Worm (Caenorhabditis elegans) whole organism, L2 larva: ENCODE results near the gene spl-1.

Experiments used
- C34F6.9 ChIP-seq: fragments of 150-350 bp; optimal IDR thresholded peaks from 2 replicates; lab custom pipeline; 2014; ENCODE audit warnings: missing biosample characterization, missing genetic modification characterization
- F13H6.1 ChIP-seq: sonication (generic microtip); optimal IDR thresholded peaks from 2 replicates; lab custom pipeline; 2016; ENCODE audit warnings: missing genetic modification characterization, missing compliant biosample characterization
- R02D3.7 ChIP-seq: fragments of 150-350 bp; optimal IDR thresholded peaks from 2 replicates; lab custom pipeline; 2014; ENCODE audit warnings: missing biosample characterization, missing genetic modification characterization
- Y55F3AM.14 ChIP-seq: fragments of 200-800 bp; sonication (Bioruptor generic); optimal IDR thresholded peaks from 2 replicates; lab custom pipeline; 2018; ENCODE audit warnings: mild to moderate bottlenecking, missing genetic modification characterization, missing compliant biosample characterization
- ZK546.5 ChIP-seq: sonication (generic microtip); optimal IDR thresholded peaks from 2 replicates; lab custom pipeline; 2017; ENCODE audit warnings: missing biosample characterization, missing genetic modification characterization
- alr-1 ChIP-seq: fragments of 150-350 bp; optimal IDR thresholded peaks from 2 replicates; lab custom pipeline; 2014; ENCODE audit warnings: missing biosample characterization, missing genetic modification characterization
- aly-2 ChIP-seq: fragments of 150-350 bp; optimal IDR thresholded peaks from 2 replicates; lab custom pipeline; 2014; ENCODE audit warnings: missing biosample characterization, missing genetic modification characterization
- ama-1 ChIP-seq: fragments of 150-350 bp; optimal IDR thresholded peaks from 2 replicates; lab custom pipeline; 2018; ENCODE audit warnings: inconsistent platforms
- blmp-1 ChIP-seq: sonication (generic microtip); optimal IDR thresholded peaks from 2 replicates; lab custom pipeline; 2017; ENCODE audit warnings: missing genetic modification characterization, mild to moderate bottlenecking, missing compliant biosample characterization, antibody characterized with exemption, moderate library complexity; ENCODE audit not compliant: insufficient read depth
- ceh-16 ChIP-seq: fragments of 150-350 bp; optimal IDR thresholded peaks from 2 replicates; lab custom pipeline; 2014; ENCODE audit warnings: missing biosample characterization, missing genetic modification characterization
- ceh-82 ChIP-seq: fragments of 150-350 bp; optimal IDR thresholded peaks from 2 replicates; lab custom pipeline; 2014; ENCODE audit warnings: missing biosample characterization, missing genetic modification characterization
- crh-2 ChIP-seq: sonication (generic microtip); optimal IDR thresholded peaks from 2 replicates; lab custom pipeline; 2017; ENCODE audit warnings: missing biosample characterization, missing genetic modification characterization
- dmd-4 ChIP-seq: sonication (generic microtip); optimal IDR thresholded peaks from 2 replicates; lab custom pipeline; 2017; ENCODE audit warnings: missing biosample characterization, missing genetic modification characterization
- egl-27 ChIP-seq: sonication (generic microtip); optimal IDR thresholded peaks from 3 replicates; lab custom pipeline; 2017; ENCODE audit warnings: missing biosample characterization, missing genetic modification reagents, missing genetic modification characterization
- elt-1 ChIP-seq: fragments of 150-350 bp; optimal IDR thresholded peaks from 2 replicates; lab custom pipeline; 2014; ENCODE audit warnings: missing biosample characterization, missing genetic modification characterization
- elt-3 ChIP-seq: sonication (generic microtip); optimal IDR thresholded peaks from 2 replicates; lab custom pipeline; 2017; ENCODE audit warnings: missing biosample characterization, missing genetic modification characterization
- fos-1 ChIP-seq: fragments of 150-350 bp; optimal IDR thresholded peaks from 2 replicates; lab custom pipeline; 2014; ENCODE audit warnings: missing biosample characterization, missing genetic modification characterization
- gmeb-1 ChIP-seq: fragments of 150-350 bp; optimal IDR thresholded peaks from 2 replicates; lab custom pipeline; 2014; ENCODE audit warnings: missing biosample characterization, missing genetic modification characterization
- lin-11 ChIP-seq: fragments of 150-350 bp; sonication (generic microtip); optimal IDR thresholded peaks from 2 replicates; lab custom pipeline; 2014; ENCODE audit warnings: missing biosample characterization, missing genetic modification characterization, inconsistent platforms, mixed read lengths
- lin-13 ChIP-seq: fragments of 150-350 bp; optimal IDR thresholded peaks from 2 replicates; lab custom pipeline; 2014; ENCODE audit warnings: missing biosample characterization, missing genetic modification reagents, missing genetic modification characterization
- lin-39 ChIP-seq: fragments of 150-350 bp; optimal IDR thresholded peaks from 2 replicates; lab custom pipeline; 2014; ENCODE audit warnings: missing biosample characterization, missing genetic modification reagents, missing genetic modification characterization
- lsy-2 ChIP-seq, 2 experiments: fragments of 150-350 bp in 1 of 2; sonication (generic microtip) in 1 of 2; optimal IDR thresholded peaks; 2 replicates each; lab custom pipeline; 2014 to 2017; ENCODE audit warnings: missing biosample characterization in 2 of 2, missing genetic modification characterization in 2 of 2
- mab-5 ChIP-seq: fragments of 150-350 bp; optimal IDR thresholded peaks from 2 replicates; lab custom pipeline; 2014; ENCODE audit warnings: missing biosample characterization, missing genetic modification characterization
- mbf-1 ChIP-seq: sonication (generic microtip); optimal IDR thresholded peaks from 2 replicates; lab custom pipeline; 2017; ENCODE audit warnings: missing biosample characterization, missing genetic modification characterization
- mdl-1 ChIP-seq, 2 experiments: fragments of 150-350 bp in 1 of 2; sonication (generic microtip) in 1 of 2; optimal IDR thresholded peaks; 2 replicates each; lab custom pipeline; 2017; ENCODE audit warnings: missing biosample characterization in 2 of 2, missing genetic modification characterization in 2 of 2
- nhr-10 ChIP-seq: sonication (generic microtip); optimal IDR thresholded peaks from 2 replicates; lab custom pipeline; 2017; ENCODE audit warnings: missing biosample characterization, missing genetic modification characterization
- nhr-11 ChIP-seq: fragments of 150-350 bp; optimal IDR thresholded peaks from 2 replicates; lab custom pipeline; 2014; ENCODE audit warnings: missing biosample characterization, missing genetic modification characterization
- nhr-12 ChIP-seq: fragments of 150-350 bp; optimal IDR thresholded peaks from 2 replicates; lab custom pipeline; 2014; ENCODE audit warnings: missing biosample characterization, missing genetic modification characterization
- nhr-129 ChIP-seq: fragments of 150-350 bp; optimal IDR thresholded peaks from 2 replicates; lab custom pipeline; 2014; ENCODE audit warnings: missing biosample characterization, missing genetic modification characterization
- nhr-21 ChIP-seq: fragments of 150-350 bp; optimal IDR thresholded peaks from 2 replicates; lab custom pipeline; 2014; ENCODE audit warnings: missing biosample characterization, missing genetic modification characterization
- nhr-23 ChIP-seq: fragments of 150-350 bp; optimal IDR thresholded peaks from 2 replicates; lab custom pipeline; 2014; ENCODE audit warnings: missing biosample characterization, missing genetic modification reagents, missing genetic modification characterization
- nhr-237 ChIP-seq: fragments of 150-350 bp; optimal IDR thresholded peaks from 2 replicates; lab custom pipeline; 2014; ENCODE audit warnings: missing biosample characterization, missing genetic modification characterization
- nhr-25 ChIP-seq: fragments of 150-350 bp; sonication (generic microtip); optimal IDR thresholded peaks from 3 replicates; lab custom pipeline; 2014; ENCODE audit warnings: missing biosample characterization, missing genetic modification characterization
- nhr-6 ChIP-seq: fragments of 150-350 bp; optimal IDR thresholded peaks from 2 replicates; lab custom pipeline; 2014; ENCODE audit warnings: missing biosample characterization, missing genetic modification characterization
- nhr-77 ChIP-seq: fragments of 150-350 bp; optimal IDR thresholded peaks from 2 replicates; lab custom pipeline; 2014; ENCODE audit warnings: missing biosample characterization, missing genetic modification characterization
- peb-1 ChIP-seq: fragments of 150-350 bp; optimal IDR thresholded peaks from 2 replicates; lab custom pipeline; 2014; ENCODE audit warnings: missing biosample characterization, missing genetic modification characterization
- sem-4 ChIP-seq: fragments of 150-350 bp; optimal IDR thresholded peaks from 2 replicates; lab custom pipeline; 2014; ENCODE audit warnings: missing biosample characterization, missing genetic modification reagents, missing genetic modification characterization
- skn-1 ChIP-seq: sonication (generic microtip); optimal IDR thresholded peaks from 2 replicates; lab custom pipeline; 2017; ENCODE audit warnings: missing biosample characterization, missing genetic modification characterization
- sma-3 ChIP-seq: sonication (generic microtip); optimal IDR thresholded peaks from 2 replicates; lab custom pipeline; 2016; ENCODE audit warnings: missing genetic modification reagents, missing genetic modification characterization, missing compliant biosample characterization
- sma-9 ChIP-seq, 2 experiments: fragments of 150-350 bp in 1 of 2; sonication (generic microtip) in 1 of 2; optimal IDR thresholded peaks; 2 replicates each; lab custom pipeline; 2014 to 2016; ENCODE audit warnings: missing genetic modification characterization in 2 of 2, mild to moderate bottlenecking in 1 of 2, missing biosample characterization in 1 of 2, missing compliant biosample characterization in 1 of 2, missing genetic modification reagents in 1 of 2, moderate library complexity in 1 of 2
- snpc-4 ChIP-seq: fragments of 150-350 bp; optimal IDR thresholded peaks from 2 replicates; lab custom pipeline; 2014; ENCODE audit warnings: missing biosample characterization, missing genetic modification characterization
- unc-39 ChIP-seq: fragments of 150-350 bp; optimal IDR thresholded peaks from 2 replicates; lab custom pipeline; 2014; ENCODE audit warnings: missing biosample characterization, missing genetic modification characterization
- unc-55 ChIP-seq: fragments of 150-350 bp; sonication (generic microtip); optimal IDR thresholded peaks from 3 replicates; lab custom pipeline; 2014; ENCODE audit warnings: missing biosample characterization, missing genetic modification reagents, missing genetic modification characterization
- unc-62 ChIP-seq: fragments of 150-350 bp; optimal IDR thresholded peaks from 2 replicates; lab custom pipeline; 2014; ENCODE audit warnings: missing biosample characterization, missing genetic modification reagents, missing genetic modification characterization
- zag-1 ChIP-seq: fragments of 150-350 bp; optimal IDR thresholded peaks from 2 replicates; lab custom pipeline; 2014; ENCODE audit warnings: missing biosample characterization, missing genetic modification characterization
- ztf-1 ChIP-seq: fragments of 200-800 bp; sonication (Bioruptor generic); conservative IDR thresholded peaks from 2 replicates; pipeline ENCODE4 v1.3.6; 2022; ENCODE audit warnings: missing genetic modification characterization, missing compliant biosample characterization
- ztf-11 ChIP-seq: sonication (generic microtip); optimal IDR thresholded peaks from 2 replicates; lab custom pipeline; 2017; ENCODE audit warnings: missing biosample characterization, missing genetic modification characterization
- ztf-4 ChIP-seq: fragments of 150-350 bp; optimal IDR thresholded peaks from 2 replicates; lab custom pipeline; 2014; ENCODE audit warnings: missing biosample characterization, missing genetic modification characterization

Gene spl-1

DNA sequence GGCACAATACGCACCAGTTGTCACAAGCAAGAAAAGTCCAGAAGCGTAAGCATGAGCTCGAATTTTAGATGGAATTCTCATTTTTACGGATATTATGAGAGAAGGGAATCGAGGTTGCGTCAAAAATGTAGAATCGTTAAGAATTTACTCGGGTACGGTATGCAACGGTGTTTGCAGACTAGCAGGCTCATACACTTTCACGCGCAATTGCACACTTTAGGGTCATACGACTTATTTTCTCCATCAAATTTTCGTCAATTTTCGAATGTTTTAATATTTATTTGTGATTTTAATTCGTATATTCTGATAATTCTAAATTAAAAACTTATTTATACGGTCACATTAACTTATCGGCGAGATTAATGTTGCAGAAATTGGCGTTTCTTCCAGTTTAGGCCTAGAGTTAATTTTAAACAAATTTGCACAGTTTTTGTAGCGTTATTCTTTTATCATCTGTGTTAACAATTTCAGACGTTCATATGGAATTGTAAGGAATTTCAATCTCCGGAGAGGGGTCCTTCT is 10.5 kb upstream of the spl-1 start, which contains the start of the genes T07A9.15 and nog-1 (continued):
- TF ChIP-seq elt-3 (no peak), aly-2 (tag; lab: Kevin White, UChicago) (no peak), zag-1 (tag; lab: Kevin White, UChicago) (no peak)

ce11 chrIV:390279-390678 is 7.3 kb upstream of the spl-1 start, which contains the start of the genes ears-2 and uncp-18:
ears-2 (minus strand) TSS chrIV:390468.
uncp-18 (plus strand) TSS chrIV:390560.
- TF ChIP-seq zag-1 (tag; lab: Kevin White, UChicago), result peak; percentile 40
- no peak for TF ChIP-seq unc-62 (GFP tag; lab: Kevin White, UChicago)
- peak; percentile 93 for TF ChIP-seq sma-9 (GFP tag; optimal IDR thresholded peaks at IDR 0.05; lab: Kevin White, UChicago)
- TF ChIP-seq sma-9 (tag; optimal IDR thresholded peaks at IDR 0.05; lab: Kevin White, UChicago), result no peak
- peak; percentile 81 for TF ChIP-seq nhr-129 (tag; lab: Kevin White, UChicago)
- TF ChIP-seq lsy-2 (tag; optimal IDR thresholded peaks at IDR 0.05; lab: Kevin White, UChicago), result peak; percentile 80 to 95
- no peak for TF ChIP-seq ztf-1 (GFP tag; lab: Robert Waterston, UW)
- no peak for TF ChIP-seq lin-39 (tag; lab: Kevin White, UChicago)
- peak; percentile 12 to 56 for TF ChIP-seq mdl-1 (tag; optimal IDR thresholded peaks at IDR 0.05; lab: Kevin White, UChicago)
- TF ChIP-seq crh-2, result peak; percentile 85
- TF ChIP-seq sem-4 (tag; lab: Kevin White, UChicago), result peak; percentile 88
- TF ChIP-seq ZK546.5 (tag; lab: Kevin White, UChicago), result peak; percentile 49
- no peak for TF ChIP-seq mbf-1 (tag; lab: Kevin White, UChicago)
- TF ChIP-seq aly-2 (tag; lab: Kevin White, UChicago), result no peak
- peak; percentile 74 for TF ChIP-seq Y55F3AM.14
- peak; percentile 94 for TF ChIP-seq lin-13 (GFP tag; lab: Kevin White, UChicago)
- no peak for TF ChIP-seq elt-1 (tag; lab: Kevin White, UChicago)
- TF ChIP-seq nhr-6 (tag; lab: Kevin White, UChicago), result peak; percentile 86
- no peak for TF ChIP-seq nhr-237 (tag; lab: Kevin White, UChicago)
- peak; percentile 36 for TF ChIP-seq nhr-11 (tag; lab: Kevin White, UChicago)
- peak; percentile 36 for TF ChIP-seq R02D3.7 (tag; lab: Kevin White, UChicago)
- TF ChIP-seq unc-55, result peak; percentile 94
- peak; percentile 39 for TF ChIP-seq blmp-1
- TF ChIP-seq nhr-77 (tag; lab: Kevin White, UChicago), result peak; percentile 39
- no peak for TF ChIP-seq alr-1 (tag; lab: Kevin White, UChicago)
- peak; percentile 23 for TF ChIP-seq ztf-11 (tag; lab: Kevin White, UChicago)
- TF ChIP-seq sma-3 (GFP tag; lab: Kevin White, UChicago), result peak; percentile 97
- no peak for TF ChIP-seq nhr-23 (tag; lab: Kevin White, UChicago)
- peak; percentile 95 for TF ChIP-seq F13H6.1
- TF ChIP-seq ceh-82 (tag; lab: Kevin White, UChicago), result peak; percentile 76
- peak; percentile 75 for TF ChIP-seq C34F6.9
- TF ChIP-seq mab-5 (tag; lab: Kevin White, UChicago), result peak; percentile 91
- TF ChIP-seq gmeb-1, result peak; percentile 85
- peak; percentile 85 for TF ChIP-seq ztf-4
- no peak for TF ChIP-seq elt-3
- TF ChIP-seq skn-1 (tag; lab: Kevin White, UChicago), result peak; percentile 77
- peak; percentile 53 for TF ChIP-seq nhr-10 (tag; lab: Kevin White, UChicago)
- peak; percentile 97 for TF ChIP-seq lin-11 (tag; lab: Kevin White, UChicago)
- no peak for TF ChIP-seq nhr-12 (tag; lab: Kevin White, UChicago)
- TF ChIP-seq dmd-4 (tag; lab: Kevin White, UChicago), result no peak
- TF ChIP-seq ceh-16 (tag; lab: Kevin White, UChicago), result peak; percentile 25
- TF ChIP-seq peb-1 (tag; lab: Kevin White, UChicago), result no peak
- TF ChIP-seq snpc-4 (tag; lab: Kevin White, UChicago), result peak; percentile 62
- peak; percentile 62 for TF ChIP-seq egl-27
- peak; percentile 80 for TF ChIP-seq nhr-21 (tag; lab: Kevin White, UChicago)
- TF ChIP-seq fos-1, result peak; percentile 53
- TF ChIP-seq nhr-25 (tag; lab: Kevin White, UChicago), result peak; percentile 88
- TF ChIP-seq ama-1 (lab: Kevin White, UChicago), result no peak
- no peak for TF ChIP-seq unc-39 (tag; lab: Kevin White, UChicago)
